Worm (Caenorhabditis elegans) whole organism, young adult: ENCODE measurements around the gene F59B1.4.

Source experiments
- ceh-91 ChIP-seq: fragments of 200-800 bp; sonication (Bioruptor generic); IDR thresholded peaks from 2 replicates; pipeline ENCODE4 v1.3.6; 2022; ENCODE audit warnings: missing genetic modification reagents, missing genetic modification characterization, missing compliant biosample characterization
- dox-1 ChIP-seq: fragments of 200-800 bp; sonication (Bioruptor generic); IDR thresholded peaks from 2 replicates; pipeline ENCODE4 v1.3.6; 2022; ENCODE audit warnings: missing genetic modification reagents, missing genetic modification characterization, missing compliant biosample characterization
- pha-4 ChIP-seq: fragments of 150-350 bp; sonication (generic microtip); optimal IDR thresholded peaks from 2 replicates; lab custom pipeline; 2014; ENCODE audit warnings: missing biosample characterization, missing genetic modification reagents, missing genetic modification characterization
- sptf-2 ChIP-seq: fragments of 200-800 bp; sonication (Bioruptor generic); optimal IDR thresholded peaks from 2 replicates; lab custom pipeline; 2018; ENCODE audit warnings: mild to moderate bottlenecking, missing genetic modification characterization, missing compliant biosample characterization
- ztf-28 ChIP-seq: fragments of 200-800 bp; sonication (Bioruptor generic); IDR thresholded peaks from 2 replicates; pipeline ENCODE4 v1.3.6; 2022; ENCODE audit warnings: missing genetic modification reagents, missing genetic modification characterization, missing compliant biosample characterization

- TF ChIP-seq ceh-91 (GFP tag; lab: Robert Waterston, UW): no peak
- TF ChIP-seq pha-4 (tag; lab: Kevin White, UChicago): no peak
- no peak for TF ChIP-seq ztf-28 (GFP tag; lab: Robert Waterston, UW)
- no peak for TF ChIP-seq dox-1
- no peak for TF ChIP-seq sptf-2
Measured at ce11 chrV:3582671-3583070, 44.2 kb downstream of the F59B1.4 start.
